Worm (Caenorhabditis elegans): ENCODE results near the gene M02B7.2.

The M02B7.2 gene

ce11 chrIV:3759823-3760222 lies 43.6 kb upstream of the M02B7.2 start:
- TF ChIP-seq nhr-23 (tag; optimal IDR thresholded peaks at IDR 0.05) = no peak
- TF ChIP-seq unc-39 (tag; optimal IDR thresholded peaks at IDR 0.05) = no peak
- no peak for TF ChIP-seq gmeb-1 (tag; optimal IDR thresholded peaks at IDR 0.05)
- TF ChIP-seq mdl-1 (tag; optimal IDR thresholded peaks at IDR 0.05) = no peak
- no peak for TF ChIP-seq blmp-1 (tag; optimal IDR thresholded peaks at IDR 0.05; ENCODE audit: insufficient read depth)

DNA sequence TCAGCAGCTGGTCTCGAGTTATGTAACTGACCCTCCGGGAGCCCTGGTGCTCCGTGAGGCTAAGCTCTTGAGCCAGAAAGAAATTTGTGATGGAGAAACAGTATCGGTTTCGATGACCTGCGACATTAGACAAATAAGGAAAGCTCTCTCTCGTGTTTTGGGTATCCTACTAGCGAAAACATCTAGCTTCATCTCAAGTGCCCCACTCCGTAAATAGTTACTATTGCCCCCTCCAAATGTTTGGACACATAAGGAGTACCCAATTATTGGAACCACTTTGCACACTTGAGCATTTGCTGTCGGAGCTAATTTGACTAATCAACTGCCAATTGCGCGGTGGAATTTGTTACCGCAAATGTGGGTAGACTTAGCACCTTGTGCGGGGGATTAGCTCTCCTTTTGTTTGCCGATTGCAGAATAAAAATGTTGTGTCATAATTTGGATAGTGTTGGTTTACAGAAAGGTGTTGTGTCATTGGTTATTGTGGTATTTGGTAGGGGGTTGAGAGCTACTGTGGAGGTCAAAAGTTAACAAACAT lies 39.3 kb upstream of the M02B7.2 start:
- TF ChIP-seq fos-1 (tag; optimal IDR thresholded peaks at IDR 0.05) = no peak

DNA sequence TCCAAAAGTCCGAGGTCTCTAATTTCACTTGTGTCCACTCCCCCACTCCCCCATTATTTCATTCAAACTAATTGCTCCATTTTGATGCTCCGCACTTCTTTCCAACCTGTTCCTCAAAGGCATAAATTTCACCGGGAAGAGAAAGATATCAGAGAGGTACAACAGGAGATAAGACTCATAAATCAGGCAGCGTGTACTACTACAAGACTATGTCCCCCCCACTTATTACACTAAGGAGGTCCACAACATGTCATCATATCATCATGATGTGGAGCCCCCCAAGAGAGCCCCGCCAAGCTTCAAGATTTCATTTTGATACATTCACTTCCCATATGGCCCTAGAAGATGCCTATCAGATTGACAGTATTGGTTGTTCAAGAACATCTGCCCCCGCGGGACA lies 37.9 kb upstream of the M02B7.2 start:
- TF ChIP-seq unc-62 (GFP tag; optimal IDR thresholded peaks at IDR 0.05) = no peak
- TF ChIP-seq egl-27 (tag; optimal IDR thresholded peaks at IDR 0.05) = no peak
- TF ChIP-seq nhr-10 (tag; optimal IDR thresholded peaks at IDR 0.05) = no peak
- no peak for TF ChIP-seq elt-3 (tag; optimal IDR thresholded peaks at IDR 0.05)
- TF ChIP-seq nhr-12 (tag; optimal IDR thresholded peaks at IDR 0.05) = no peak
- TF ChIP-seq Y55F3AM.14 (GFP tag; optimal IDR thresholded peaks at IDR 0.05) = no peak
- no peak for TF ChIP-seq snpc-4 (tag; optimal IDR thresholded peaks at IDR 0.05)
- TF ChIP-seq mbf-1 (tag; optimal IDR thresholded peaks at IDR 0.05) = no peak
- TF ChIP-seq mdl-1 (tag; optimal IDR thresholded peaks at IDR 0.05) = no peak
- no peak for TF ChIP-seq ceh-82 (tag; optimal IDR thresholded peaks at IDR 0.05)
- TF ChIP-seq nhr-237 (tag; optimal IDR thresholded peaks at IDR 0.05) = no peak

DNA sequence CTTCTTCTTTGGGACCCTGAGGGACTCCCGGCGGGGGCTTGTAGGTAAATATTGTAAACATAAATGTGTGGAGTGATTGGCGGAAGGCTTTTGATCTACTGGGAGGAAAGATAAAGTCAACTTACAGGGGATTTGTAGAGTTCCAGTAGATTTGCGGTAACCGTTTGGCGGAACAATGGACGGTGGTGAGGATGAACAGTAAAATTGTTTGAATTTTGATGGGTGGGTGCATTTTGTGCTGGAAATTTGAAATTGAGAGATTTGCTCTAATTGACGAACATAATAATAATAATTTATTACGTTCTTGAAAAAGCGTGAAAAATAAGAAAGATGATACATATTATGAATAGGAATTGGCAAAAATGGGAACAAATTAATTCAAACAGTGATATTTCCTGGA lies 36.8 kb upstream of the M02B7.2 start, which contains the start of gene vab-2:
vab-2 (minus strand) TSS at position 238 of the 400 bp plus-strand sequence.
- TF ChIP-seq nhr-129 (tag; optimal IDR thresholded peaks at IDR 0.05) (no peak), nhr-23 (tag; optimal IDR thresholded peaks at IDR 0.05) (no peak), nhr-11 (tag; optimal IDR thresholded peaks at IDR 0.05) (no peak), sem-4 (tag; optimal IDR thresholded peaks at IDR 0.05) (no peak), nhr-6 (tag; optimal IDR thresholded peaks at IDR 0.05) (no peak), elt-1 (tag; optimal IDR thresholded peaks at IDR 0.05) (no peak)

DNA sequence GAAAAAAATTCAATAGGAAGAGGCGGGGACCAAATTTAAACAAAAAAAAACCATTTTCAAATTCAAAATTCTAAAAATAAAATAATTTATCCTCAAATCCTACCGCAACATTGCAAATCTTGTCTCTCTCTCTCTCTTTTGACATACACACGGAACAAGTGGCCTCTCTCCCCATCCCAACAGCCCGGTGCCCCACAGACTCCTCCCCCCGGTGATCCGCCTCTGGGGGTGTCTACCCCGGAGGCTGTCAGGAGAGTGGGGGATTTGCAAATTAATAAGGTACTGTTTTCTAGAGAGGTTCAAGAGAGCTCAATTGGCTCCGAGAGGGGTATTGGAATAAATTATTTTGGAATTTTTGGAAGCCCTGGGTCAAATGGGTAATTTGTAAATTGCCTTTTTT lies 35.6 kb upstream of the M02B7.2 start:
- TF ChIP-seq nhr-6 (tag; optimal IDR thresholded peaks at IDR 0.05) = no peak
- no peak for TF ChIP-seq lsy-2 (tag; optimal IDR thresholded peaks at IDR 0.05)
- TF ChIP-seq blmp-1 (tag; optimal IDR thresholded peaks at IDR 0.05; ENCODE audit: insufficient read depth) = no peak
- no peak for TF ChIP-seq mab-5 (tag; optimal IDR thresholded peaks at IDR 0.05)
- no peak for TF ChIP-seq nhr-77 (tag; optimal IDR thresholded peaks at IDR 0.05)
- no peak for TF ChIP-seq peb-1 (tag; optimal IDR thresholded peaks at IDR 0.05)
- TF ChIP-seq snpc-4 (tag; optimal IDR thresholded peaks at IDR 0.05) = no peak
- no peak for TF ChIP-seq sma-3 (GFP tag; optimal IDR thresholded peaks at IDR 0.05)
- no peak for TF ChIP-seq skn-1 (tag; optimal IDR thresholded peaks at IDR 0.05)
- TF ChIP-seq elt-3 (tag; optimal IDR thresholded peaks at IDR 0.05) = no peak
- TF ChIP-seq sem-4 (tag; optimal IDR thresholded peaks at IDR 0.05) = no peak
- no peak for TF ChIP-seq lin-39 (tag; optimal IDR thresholded peaks at IDR 0.05)
- TF ChIP-seq fos-1 (tag; optimal IDR thresholded peaks at IDR 0.05) = no peak
- TF ChIP-seq F13H6.1 (tag; optimal IDR thresholded peaks at IDR 0.05) = no peak
- no peak for TF ChIP-seq nhr-12 (tag; optimal IDR thresholded peaks at IDR 0.05)
- no peak for TF ChIP-seq dmd-4 (tag; optimal IDR thresholded peaks at IDR 0.05)
- no peak for TF ChIP-seq ceh-82 (tag; optimal IDR thresholded peaks at IDR 0.05)
- no peak for TF ChIP-seq R02D3.7 (tag; optimal IDR thresholded peaks at IDR 0.05)
- no peak for TF ChIP-seq nhr-129 (tag; optimal IDR thresholded peaks at IDR 0.05)

DNA sequence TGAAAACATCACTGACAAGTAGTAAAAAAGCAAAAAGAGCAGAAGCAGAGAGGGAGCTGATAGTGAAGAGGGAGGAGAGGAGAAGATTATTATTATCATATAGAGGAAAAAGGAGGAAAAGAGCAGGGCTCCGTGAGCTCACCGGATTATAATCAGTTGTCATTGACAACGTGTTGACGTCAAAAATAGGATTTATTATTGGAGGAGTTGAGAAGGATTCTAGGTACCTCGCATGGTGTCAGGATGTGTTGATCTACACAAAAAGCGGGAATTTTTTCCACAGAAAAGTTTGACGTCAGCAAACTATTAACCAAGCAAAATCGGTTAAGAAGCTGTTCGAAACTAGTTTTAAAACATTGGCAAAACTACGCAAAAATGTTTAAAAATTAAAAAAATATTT lies 29.2 kb upstream of the M02B7.2 start:
- TF ChIP-seq elt-1 (tag; optimal IDR thresholded peaks at IDR 0.05) = no peak
- TF ChIP-seq nhr-12 (tag; optimal IDR thresholded peaks at IDR 0.05) = no peak
- no peak for TF ChIP-seq ceh-16 (tag; optimal IDR thresholded peaks at IDR 0.05)
- no peak for TF ChIP-seq blmp-1 (tag; optimal IDR thresholded peaks at IDR 0.05; ENCODE audit: insufficient read depth)
- TF ChIP-seq crh-2 (tag; optimal IDR thresholded peaks at IDR 0.05) = no peak
- TF ChIP-seq mbf-1 (tag; optimal IDR thresholded peaks at IDR 0.05) = no peak
- TF ChIP-seq nhr-11 (tag; optimal IDR thresholded peaks at IDR 0.05) = no peak
